Fruit fly (Drosophila melanogaster): ENCODE measurements around the gene Nepl5.
A peak's percentile ranks its signal among the peaks of the same experiment; 100 is the strongest.

Nepl5 gene

DNA sequence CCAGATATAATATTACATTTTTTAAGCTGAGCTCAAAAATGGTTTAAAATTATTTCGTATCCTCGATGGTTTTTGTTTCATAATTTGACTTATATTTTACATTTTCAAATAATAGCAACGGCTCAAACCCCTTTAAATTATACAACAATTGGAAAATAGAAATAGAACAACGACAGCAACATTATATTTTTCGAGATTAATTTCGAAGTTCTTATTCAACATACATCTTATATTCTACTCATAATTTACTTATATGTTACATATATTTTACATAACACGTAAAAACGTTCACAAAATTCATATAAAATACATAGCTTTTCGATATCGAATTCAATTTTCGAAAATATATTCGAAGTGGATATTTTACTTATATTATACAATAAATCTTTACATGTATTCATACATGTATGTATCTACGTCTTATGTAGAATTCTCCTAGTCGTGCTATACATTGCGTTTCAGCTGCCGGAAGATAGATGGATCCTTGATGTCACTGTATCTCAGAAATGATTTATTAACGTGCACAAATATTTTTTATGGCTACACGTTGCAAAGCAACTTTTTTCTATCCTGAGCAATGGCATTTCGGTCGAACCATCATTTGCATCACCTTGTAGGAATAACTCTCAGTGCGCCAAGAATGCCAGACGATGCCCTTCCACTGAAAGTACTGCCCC lies 24.2 kb upstream of the Nepl5 start (continued):
- TF ChIP-seq Dip2 (GFP tag; IDR thresholded peaks at IDR 0.05) (no peak), MTF-1 (GFP tag; optimal IDR thresholded peaks at IDR 0.05; ENCODE audit: borderline replicate concordance) (peak; percentile 65), usp (GFP tag; optimal IDR thresholded peaks at IDR 0.05) (no peak), jumu (GFP tag; optimal IDR thresholded peaks at IDR 0.05) (no peak), Ssrp (tag; optimal IDR thresholded peaks at IDR 0.05) (peak; percentile 2), CG9876 (GFP tag; optimal IDR thresholded peaks at IDR 0.05) (no peak), Pdp1 (GFP tag; optimal IDR thresholded peaks at IDR 0.05) (peak in 1 of 2 experiments; percentile 28), Scr (GFP tag; IDR thresholded peaks at IDR 0.05; ENCODE audit: partially characterized antibody) (no peak), Sry-β (GFP tag; optimal IDR thresholded peaks at IDR 0.05) (no peak), CG14965 (GFP tag; optimal IDR thresholded peaks at IDR 0.05; ENCODE audit: borderline replicate concordance) (peak; percentile 98), pan (optimal IDR thresholded peaks at IDR 0.05) (no peak), pan (GFP tag; optimal IDR thresholded peaks at IDR 0.05 in 1 of 2, IDR thresholded peaks at IDR 0.05 in 1 of 2) (peak in 1 of 2 experiments; percentile 59), lola (GFP tag; optimal IDR thresholded peaks at IDR 0.05) (peak in 1 of 3 experiments; percentile 15), Asciz (GFP tag; optimal IDR thresholded peaks at IDR 0.05) (peak; percentile 44), wdn (GFP tag; IDR thresholded peaks at IDR 0.05) (0 out of 2 replicates have a peak, but pooled peaks have one; percentile 6), dan (GFP tag; IDR thresholded peaks at IDR 0.05) (no peak), nerfin-1 (tag; optimal IDR thresholded peaks at IDR 0.05) (peak; percentile 60), fru (optimal IDR thresholded peaks at IDR 0.05) (no peak), Aef1 (GFP tag; IDR thresholded peaks at IDR 0.05) (no peak), CG12769 (tag; optimal IDR thresholded peaks at IDR 0.05) (no peak), CG4854 (GFP tag; optimal IDR thresholded peaks at IDR 0.05) (no peak), z (GFP tag; IDR thresholded peaks at IDR 0.05) (no peak), vnd (GFP tag; IDR thresholded peaks at IDR 0.05; ENCODE audit: partially characterized antibody) (no peak), H2.0 (GFP tag; IDR thresholded peaks at IDR 0.05) (peak; percentile 24; the same call in 1 of the 2 replicates), zfh2 (GFP tag; optimal IDR thresholded peaks at IDR 0.05) (no peak), CG4328 (GFP tag; optimal IDR thresholded peaks at IDR 0.05) (no peak), so (GFP tag; IDR thresholded peaks at IDR 0.05) (no peak), Max (GFP tag; optimal IDR thresholded peaks at IDR 0.05) (no peak), cad (GFP tag; optimal IDR thresholded peaks at IDR 0.05) (no peak), gsb (GFP tag; IDR thresholded peaks at IDR 0.05) (no peak), CG6175 (GFP tag; IDR thresholded peaks at IDR 0.05) (no peak), psq (GFP tag; optimal IDR thresholded peaks at IDR 0.05) (no peak), amos (GFP tag; IDR thresholded peaks at IDR 0.05; ENCODE audit: partially characterized antibody) (peak; percentile 59), Elba2 (GFP tag; optimal IDR thresholded peaks at IDR 0.05) (no peak), HmgD (GFP tag; optimal IDR thresholded peaks at IDR 0.05) (no peak), Mrtf (GFP tag; IDR thresholded peaks at IDR 0.05) (peak; percentile 22; the same call in 1 of the 3 replicates), insv (GFP tag; optimal IDR thresholded peaks at IDR 0.05) (peak in 1 of 2 experiments; percentile 95), CG30431 (GFP tag; optimal IDR thresholded peaks at IDR 0.05) (peak; percentile 19), CG33213 (GFP tag; optimal IDR thresholded peaks at IDR 0.05) (peak; percentile 20), pfk (GFP tag; optimal IDR thresholded peaks at IDR 0.05) (peak; percentile 12), jing (GFP tag; optimal IDR thresholded peaks at IDR 0.05) (no peak), CG34376 (GFP tag; optimal IDR thresholded peaks at IDR 0.05) (no peak), sima (GFP tag; optimal IDR thresholded peaks at IDR 0.05) (no peak), mld (GFP tag; IDR thresholded peaks at IDR 0.05; ENCODE audit: partially characterized antibody) (no peak), Xrp1 (GFP tag; IDR thresholded peaks at IDR 0.05) (no peak), CG1603 (tag; optimal IDR thresholded peaks at IDR 0.05) (peak; percentile 67), bowl (GFP tag; IDR thresholded peaks at IDR 0.05) (0 out of 2 replicates have a peak, but pooled peaks have one; percentile 4), Neu2 (GFP tag; optimal IDR thresholded peaks at IDR 0.05; ENCODE audit: borderline replicate concordance) (no peak), CG32767 (GFP tag; IDR thresholded peaks at IDR 0.05) (no peak), CG13123 (GFP tag; optimal IDR thresholded peaks at IDR 0.05) (no peak)

Data from whole organism, embryonic.